Fruit fly (Drosophila melanogaster) whole organism, pupa: Measurements from ENCODE around the gene CG43401.

Source experiments
- D1 ChIP-seq: fragments of 200-800 bp; sonication (Bioruptor generic); optimal IDR thresholded peaks from 2 replicates; lab custom pipeline; 2018; ENCODE audit warnings: missing biosample characterization, mild to moderate bottlenecking, missing genetic modification characterization, moderate library complexity
- EcR ChIP-seq: fragments of 200-800 bp; sonication (Bioruptor generic); optimal IDR thresholded peaks from 3 replicates; lab custom pipeline; 2019; ENCODE audit warnings: missing biosample characterization, missing genetic modification characterization, mild to moderate bottlenecking, moderate library complexity, missing genetic modification reagents
- rn ChIP-seq: fragments of 200-800 bp; sonication (Bioruptor generic); IDR thresholded peaks from 2 replicates; pipeline ENCODE4 v1.3.6; 2022; ENCODE audit warnings: missing biosample characterization, missing genetic modification characterization

- TF ChIP-seq rn (no peak), EcR (GFP tag; lab: Kevin White, UChicago) (no peak), D1 (tag; lab: Kevin White, UChicago) (no peak)
Observed at dm6 chr2L:1447652-1448051, 19.4 kb downstream of the CG43401 start.
